Worm (Caenorhabditis elegans) whole organism, L1 larva: ENCODE measurements around the gene ragc-1.

Experiments used
- C04F5.9 ChIP-seq: sonication (generic microtip); optimal IDR thresholded peaks from 2 replicates; lab custom pipeline; 2016; ENCODE audit warnings: missing genetic modification characterization, missing compliant biosample characterization
- C34B4.2 ChIP-seq: sonication (generic microtip); optimal IDR thresholded peaks from 2 replicates; lab custom pipeline; 2017; ENCODE audit warnings: mild to moderate bottlenecking, missing genetic modification characterization, missing compliant biosample characterization
- alr-1 ChIP-seq: fragments of 200-800 bp; sonication (Bioruptor generic); optimal IDR thresholded peaks from 2 replicates; lab custom pipeline; 2018; ENCODE audit warnings: borderline replicate concordance, mild to moderate bottlenecking, missing genetic modification characterization, missing compliant biosample characterization
- aly-2 ChIP-seq: fragments of 150-350 bp; optimal IDR thresholded peaks from 2 replicates; lab custom pipeline; 2014; ENCODE audit warnings: missing biosample characterization, missing genetic modification characterization
- ama-1 ChIP-seq: fragments of 150-350 bp; optimal IDR thresholded peaks from 2 replicates; lab custom pipeline; 2014
- blmp-1 ChIP-seq: fragments of 150-350 bp; optimal IDR thresholded peaks from 2 replicates; lab custom pipeline; 2014; ENCODE audit warnings: missing biosample characterization, missing genetic modification characterization
- ceh-63 ChIP-seq: fragments of 200-800 bp; sonication (Bioruptor generic); optimal IDR thresholded peaks from 2 replicates; lab custom pipeline; 2018; ENCODE audit warnings: mild to moderate bottlenecking, missing genetic modification characterization, missing compliant biosample characterization
- ceh-82 ChIP-seq, 3 experiments: fragments of 150-350 bp in 1 of 3; sonication (generic microtip) in 2 of 3; optimal IDR thresholded peaks; 2 replicates each; lab custom pipeline; 2014 to 2017; ENCODE audit warnings: missing biosample characterization in 3 of 3, missing genetic modification characterization in 3 of 3
- dpl-1 ChIP-seq, 3 experiments: fragments of 150-350 bp in 2 of 3; sonication (generic microtip) in 1 of 3; optimal IDR thresholded peaks; 2 replicates each; lab custom pipeline; 2014 to 2017; ENCODE audit warnings: missing biosample characterization in 3 of 3, missing genetic modification characterization in 3 of 3, missing genetic modification reagents in 3 of 3
- dsc-1 ChIP-seq: sonication (generic microtip); optimal IDR thresholded peaks from 2 replicates; lab custom pipeline; 2016; ENCODE audit warnings: mild to moderate bottlenecking, missing genetic modification characterization, missing compliant biosample characterization
- efl-3 ChIP-seq: fragments of 200-800 bp; sonication (Bioruptor generic); optimal IDR thresholded peaks from 2 replicates; lab custom pipeline; 2018; ENCODE audit warnings: mild to moderate bottlenecking, missing genetic modification characterization, missing compliant biosample characterization
- egl-13 ChIP-seq: sonication (generic microtip); optimal IDR thresholded peaks from 2 replicates; lab custom pipeline; 2016; ENCODE audit warnings: missing genotype, missing genetic modification reagents, missing genetic modification characterization, missing compliant biosample characterization
- egl-27 ChIP-seq, 2 experiments: fragments of 150-350 bp in 1 of 2; sonication (generic microtip); optimal IDR thresholded peaks; 3 replicates each; lab custom pipeline; 2017 to 2018; ENCODE audit warnings: missing biosample characterization in 2 of 2, missing genetic modification characterization in 2 of 2, missing genetic modification reagents in 2 of 2
- elt-2 ChIP-seq: sonication (generic microtip); optimal IDR thresholded peaks from 2 replicates; lab custom pipeline; 2016; ENCODE audit warnings: missing genetic modification characterization, mild to moderate bottlenecking, inconsistent platforms, missing compliant biosample characterization, missing genetic modification reagents
- fkh-10 ChIP-seq: sonication (generic microtip); optimal IDR thresholded peaks from 2 replicates; lab custom pipeline; 2017; ENCODE audit warnings: missing biosample characterization, missing genetic modification reagents, missing genetic modification characterization
- fkh-4 ChIP-seq: sonication (generic microtip); optimal IDR thresholded peaks from 2 replicates; lab custom pipeline; 2016; ENCODE audit warnings: missing compliant biosample characterization, missing genetic modification characterization, borderline replicate concordance
- fkh-8 ChIP-seq: sonication (generic microtip); optimal IDR thresholded peaks from 2 replicates; lab custom pipeline; 2016; ENCODE audit warnings: mild to moderate bottlenecking, missing genetic modification characterization, missing compliant biosample characterization
- grh-1 ChIP-seq: fragments of 200-800 bp; sonication (Bioruptor generic); IDR thresholded peaks from 2 replicates; pipeline ENCODE4 v1.3.6; 2022; ENCODE audit warnings: missing genetic modification reagents, missing genetic modification characterization, missing compliant biosample characterization
- isw-1 ChIP-seq: fragments of 200-800 bp; sonication (Bioruptor generic); IDR thresholded peaks from 2 replicates; pipeline ENCODE4 v1.3.6; 2022; ENCODE audit warnings: missing genetic modification characterization, missing compliant biosample characterization
- lin-13 ChIP-seq: fragments of 150-350 bp; optimal IDR thresholded peaks from 2 replicates; lab custom pipeline; 2014; ENCODE audit warnings: missing biosample characterization, missing genetic modification reagents, missing genetic modification characterization
- lin-14 ChIP-seq: fragments of 200-800 bp; sonication (Bioruptor generic); optimal IDR thresholded peaks from 2 replicates; lab custom pipeline; 2018; ENCODE audit warnings: mild to moderate bottlenecking, missing genetic modification characterization, moderate library complexity, missing compliant biosample characterization
- lin-15B ChIP-seq: fragments of 150-350 bp; sonication (generic microtip); optimal IDR thresholded peaks from 3 replicates; lab custom pipeline; 2014; ENCODE audit warnings: missing biosample characterization, missing genetic modification characterization
- lin-35 ChIP-seq, 2 experiments: fragments of 150-350 bp; optimal IDR thresholded peaks; 2 replicates each; lab custom pipeline; 2014; ENCODE audit warnings: missing biosample characterization in 2 of 2, missing genetic modification characterization in 2 of 2, missing genetic modification reagents in 2 of 2
- lin-39 ChIP-seq: fragments of 150-350 bp; optimal IDR thresholded peaks from 2 replicates; lab custom pipeline; 2014; ENCODE audit warnings: missing biosample characterization, missing genetic modification reagents, missing genetic modification characterization
- lir-3 ChIP-seq: sonication (generic microtip); optimal IDR thresholded peaks from 2 replicates; lab custom pipeline; 2016; ENCODE audit warnings: mild to moderate bottlenecking, missing genetic modification characterization, moderate library complexity, missing compliant biosample characterization; ENCODE audit not compliant: poor library complexity
- lsy-2 ChIP-seq, 2 experiments: fragments of 150-350 bp; optimal IDR thresholded peaks; 2 replicates each; lab custom pipeline; 2014; ENCODE audit warnings: missing biosample characterization in 2 of 2, missing genetic modification characterization in 2 of 2
- mab-9 ChIP-seq: fragments of 200-800 bp; sonication (Bioruptor generic); IDR thresholded peaks from 2 replicates; pipeline ENCODE4 v1.3.6; 2022; ENCODE audit warnings: missing genetic modification reagents, missing genetic modification characterization, missing compliant biosample characterization
- mdl-1 ChIP-seq, 2 experiments: fragments of 150-350 bp; optimal IDR thresholded peaks; 2 replicates each; lab custom pipeline; 2014 to 2017; ENCODE audit warnings: missing biosample characterization in 2 of 2, missing genetic modification characterization in 2 of 2, inconsistent platforms in 1 of 2
- mep-1 ChIP-seq: fragments of 150-350 bp; optimal IDR thresholded peaks from 2 replicates; lab custom pipeline; 2014; ENCODE audit warnings: missing biosample characterization, missing genetic modification characterization
- nhr-19 ChIP-seq: fragments of 200-800 bp; sonication (Bioruptor generic); conservative IDR thresholded peaks from 2 replicates; pipeline ENCODE4 v1.3.6; 2022; ENCODE audit warnings: missing genetic modification characterization, missing compliant biosample characterization
- nhr-20 ChIP-seq: sonication (generic microtip); optimal IDR thresholded peaks from 2 replicates; lab custom pipeline; 2016; ENCODE audit warnings: mild to moderate bottlenecking, missing genetic modification characterization, missing compliant biosample characterization
- nhr-47 ChIP-seq: sonication (generic microtip); optimal IDR thresholded peaks from 2 replicates; lab custom pipeline; 2016; ENCODE audit warnings: mild to moderate bottlenecking, missing genetic modification characterization, moderate library complexity, missing compliant biosample characterization
- nhr-71 ChIP-seq: sonication (generic microtip); optimal IDR thresholded peaks from 2 replicates; lab custom pipeline; 2016; ENCODE audit warnings: mild to moderate bottlenecking, missing genetic modification characterization, moderate library complexity, missing compliant biosample characterization
- nhr-77 ChIP-seq: fragments of 150-350 bp; optimal IDR thresholded peaks from 2 replicates; lab custom pipeline; 2014; ENCODE audit warnings: missing biosample characterization, missing genetic modification characterization
- nhr-85 ChIP-seq: sonication (generic microtip); peaks from one replicate; lab custom pipeline; 2016; ENCODE audit warnings: missing genetic modification characterization, inconsistent platforms, missing compliant biosample characterization
- pag-3 ChIP-seq: sonication (generic microtip); optimal IDR thresholded peaks from 2 replicates; lab custom pipeline; 2017; ENCODE audit warnings: missing genetic modification characterization, mild to moderate bottlenecking, missing compliant biosample characterization, antibody characterized with exemption, borderline replicate concordance; ENCODE audit not compliant: insufficient read depth
- pqm-1 ChIP-seq: sonication (generic microtip); optimal IDR thresholded peaks from 3 replicates; lab custom pipeline; 2017; ENCODE audit warnings: missing biosample characterization, missing genetic modification characterization
- rnt-1 ChIP-seq: sonication (generic microtip); optimal IDR thresholded peaks from 2 replicates; lab custom pipeline; 2016; ENCODE audit warnings: mild to moderate bottlenecking, missing genetic modification characterization, moderate library complexity, missing compliant biosample characterization
- skn-1 ChIP-seq: fragments of 150-350 bp; optimal IDR thresholded peaks from 2 replicates; lab custom pipeline; 2014; ENCODE audit warnings: missing biosample characterization, missing genetic modification characterization
- snpc-4 ChIP-seq: fragments of 150-350 bp; optimal IDR thresholded peaks from 2 replicates; lab custom pipeline; 2014; ENCODE audit warnings: missing biosample characterization, missing genetic modification characterization
- snu-23 ChIP-seq: sonication (generic microtip); optimal IDR thresholded peaks from 2 replicates; lab custom pipeline; 2016; ENCODE audit warnings: missing genetic modification characterization, missing compliant biosample characterization
- sox-4 ChIP-seq: sonication (generic microtip); optimal IDR thresholded peaks from 2 replicates; lab custom pipeline; 2016; ENCODE audit warnings: missing genetic modification characterization, missing compliant biosample characterization
- sup-37 ChIP-seq: fragments of 200-800 bp; sonication (Bioruptor generic); optimal IDR thresholded peaks from 2 replicates; lab custom pipeline; 2018; ENCODE audit warnings: mild to moderate bottlenecking, missing genetic modification characterization, missing compliant biosample characterization
- swsn-7 ChIP-seq: sonication (generic microtip); optimal IDR thresholded peaks from 2 replicates; lab custom pipeline; 2016; ENCODE audit warnings: missing genetic modification characterization, missing compliant biosample characterization
- tbx-2 ChIP-seq: sonication (generic microtip); optimal IDR thresholded peaks from 2 replicates; lab custom pipeline; 2016; ENCODE audit warnings: missing genetic modification characterization, missing compliant biosample characterization
- unc-30 ChIP-seq: sonication (generic microtip); optimal IDR thresholded peaks from 2 replicates; lab custom pipeline; 2017; ENCODE audit warnings: missing biosample characterization, missing genetic modification characterization
- unc-86 ChIP-seq: sonication (generic microtip); optimal IDR thresholded peaks from 2 replicates; lab custom pipeline; 2016; ENCODE audit warnings: missing genetic modification characterization, missing compliant biosample characterization
- unc-98 ChIP-seq: fragments of 200-800 bp; sonication (Bioruptor generic); IDR thresholded peaks from 2 replicates; pipeline ENCODE4 v1.3.6; 2022; ENCODE audit warnings: missing genetic modification characterization, missing compliant biosample characterization
- xbp-1 ChIP-seq: sonication (generic microtip); optimal IDR thresholded peaks from 2 replicates; lab custom pipeline; 2016; ENCODE audit warnings: missing genetic modification characterization, missing compliant biosample characterization
- zip-4 ChIP-seq: fragments of 200-800 bp; sonication (Bioruptor generic); optimal IDR thresholded peaks from 2 replicates; lab custom pipeline; 2018; ENCODE audit warnings: mild to moderate bottlenecking, missing genetic modification characterization, moderate library complexity, missing compliant biosample characterization
- ztf-4 ChIP-seq: fragments of 150-350 bp; optimal IDR thresholded peaks from 2 replicates; lab custom pipeline; 2014; ENCODE audit warnings: missing biosample characterization, missing genetic modification characterization

ragc-1 gene

DNA sequence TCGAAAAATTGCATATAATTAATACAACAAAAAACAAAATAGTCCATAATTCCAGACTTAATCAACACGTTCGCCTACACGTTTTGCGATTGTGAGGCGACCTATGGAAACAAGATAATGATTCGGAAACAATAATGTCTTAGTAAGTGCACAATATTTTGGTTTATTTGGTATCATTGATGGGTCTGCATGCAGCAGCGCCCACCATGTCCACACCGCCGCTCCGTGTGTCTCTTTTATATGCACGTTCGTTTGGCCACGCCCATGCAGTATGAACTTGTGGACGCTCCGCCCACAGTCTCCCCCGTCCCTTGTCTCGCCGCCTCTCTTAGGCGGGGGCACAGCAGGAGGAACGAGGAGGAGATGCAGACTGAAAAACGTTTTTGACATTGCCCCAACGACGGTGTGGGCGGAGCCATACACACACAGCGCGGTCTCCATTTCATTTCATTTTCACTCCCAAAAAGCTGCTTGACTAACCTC, 10.5 kb downstream of the ragc-1 start, which contains the start of gene mig-38:
TSS of gene mig-38 (plus strand) at position 54 of the 483 bp plus-strand sequence.
- TF ChIP-seq mab-9 (GFP tag; lab: Robert Waterston, UW) (0 out of 2 replicates have a peak, but pooled peaks have one; percentile 11), dsc-1 (tag; lab: Kevin White, UChicago) (peak; percentile 29), grh-1 (GFP tag; lab: Robert Waterston, UW) (no peak), C34B4.2 (no peak), egl-27 (tag; optimal IDR thresholded peaks at IDR 0.05; lab: Kevin White, UChicago) (no peak), sup-37 (GFP tag; lab: Kevin White, UChicago) (no peak), C04F5.9 (tag; lab: Kevin White, UChicago) (peak; percentile 32), fkh-10 (peak; percentile 51), ceh-63 (no peak), nhr-47 (tag; lab: Kevin White, UChicago) (peak; percentile 72), nhr-20 (tag; lab: Kevin White, UChicago) (peak; percentile 70), sox-4 (peak; percentile 2), efl-3 (GFP tag; lab: Kevin White, UChicago) (peak; percentile 48), tbx-2 (tag; lab: Kevin White, UChicago) (peak; percentile 14), nhr-85 (peak; percentile 65), fkh-4 (no peak), skn-1 (peak; percentile 13), lin-39 (tag; lab: Kevin White, UChicago) (no peak), ama-1 (lab: Kevin White, UChicago) (peak; percentile 93), alr-1 (tag; lab: Kevin White, UChicago) (no peak), lin-14 (GFP tag; lab: Kevin White, UChicago) (peak; percentile 75), unc-30 (no peak), ztf-4 (tag; lab: Kevin White, UChicago) (no peak), xbp-1 (peak; percentile 6), nhr-71 (tag; lab: Kevin White, UChicago) (peak; percentile 70), pqm-1 (tag; lab: Kevin White, UChicago) (no peak), pag-3 (no peak), lin-13 (GFP tag; lab: Kevin White, UChicago) (no peak), unc-98 (GFP tag; lab: Robert Waterston, UW) (no peak), swsn-7 (tag; lab: Kevin White, UChicago) (peak; percentile 39), lin-35 (GFP tag; optimal IDR thresholded peaks at IDR 0.05; lab: Kevin White, UChicago) (peak; percentile 37 to 46), aly-2 (tag; lab: Kevin White, UChicago) (peak; percentile 19), nhr-77 (tag; lab: Kevin White, UChicago) (peak; percentile 28), elt-2 (tag; lab: Kevin White, UChicago) (peak; percentile 25), rnt-1 (tag; lab: Kevin White, UChicago) (peak; percentile 39), ceh-82 (tag; optimal IDR thresholded peaks at IDR 0.05; lab: Kevin White, UChicago) (peak; percentile 8 to 63 (median 33)), dpl-1 (GFP tag; optimal IDR thresholded peaks at IDR 0.05; lab: Kevin White, UChicago) (peak in 1 of 3 experiments; percentile 15), fkh-8 (peak; percentile 62), nhr-19 (peak; percentile 18; the same call in 1 of the 2 replicates), egl-13 (tag; lab: Kevin White, UChicago) (peak; percentile 63), isw-1 (0 out of 2 replicates have a peak, but pooled peaks have one; percentile 1), zip-4 (no peak), lir-3 (tag; lab: Kevin White, UChicago) (peak; percentile 51), snpc-4 (tag; lab: Kevin White, UChicago) (no peak), unc-86 (tag; lab: Kevin White, UChicago) (peak; percentile 44), lin-15B (no peak), mdl-1 (tag; optimal IDR thresholded peaks at IDR 0.05; lab: Kevin White, UChicago) (peak in 1 of 2 experiments; percentile 43), blmp-1 (tag; lab: Kevin White, UChicago) (peak; percentile 32), snu-23 (peak; percentile 51), mep-1 (peak; percentile 46), lsy-2 (tag; optimal IDR thresholded peaks at IDR 0.05; lab: Kevin White, UChicago) (peak; percentile 34 to 42)
